Worm (Caenorhabditis elegans) whole organism, late embryonic: Measurements from ENCODE around the gene spch-1.

ENCODE experiments used
- C08G9.2 ChIP-seq: sonication (generic microtip); optimal IDR thresholded peaks from 2 replicates; lab custom pipeline; 2016; ENCODE audit warnings: mild to moderate bottlenecking, missing genetic modification characterization, moderate library complexity, missing compliant biosample characterization
- F13H6.1 ChIP-seq: sonication (generic microtip); optimal IDR thresholded peaks from 2 replicates; lab custom pipeline; 2016; ENCODE audit warnings: missing genetic modification characterization, missing compliant biosample characterization
- Y22D7AL.16 ChIP-seq: sonication (generic microtip); optimal IDR thresholded peaks from 2 replicates; lab custom pipeline; 2016; ENCODE audit warnings: missing genetic modification characterization, missing compliant biosample characterization
- ceh-18 ChIP-seq: sonication (generic microtip); optimal IDR thresholded peaks from 2 replicates; lab custom pipeline; 2016; ENCODE audit warnings: missing genetic modification characterization, missing compliant biosample characterization
- ceh-22 ChIP-seq: sonication (generic microtip); optimal IDR thresholded peaks from 2 replicates; lab custom pipeline; 2017; ENCODE audit warnings: missing biosample characterization, missing genetic modification characterization
- ceh-24 ChIP-seq: sonication (generic microtip); optimal IDR thresholded peaks from 2 replicates; lab custom pipeline; 2016; ENCODE audit warnings: mild to moderate bottlenecking, missing genetic modification characterization, missing compliant biosample characterization
- ceh-31 ChIP-seq: sonication (generic microtip); optimal IDR thresholded peaks from 2 replicates; lab custom pipeline; 2016; ENCODE audit warnings: missing genetic modification characterization, missing compliant biosample characterization
- ceh-34 ChIP-seq: sonication (generic microtip); optimal IDR thresholded peaks from 2 replicates; lab custom pipeline; 2016; ENCODE audit warnings: mild to moderate bottlenecking, missing genetic modification characterization, missing compliant biosample characterization
- ceh-45 ChIP-seq: fragments of 200-800 bp; sonication (Bioruptor generic); IDR thresholded peaks from 2 replicates; pipeline ENCODE4 v1.3.6; 2022; ENCODE audit warnings: missing genetic modification reagents, missing genetic modification characterization, missing compliant biosample characterization
- ceh-6 ChIP-seq: fragments of 200-800 bp; sonication (Bioruptor generic); optimal IDR thresholded peaks from 2 replicates; lab custom pipeline; 2018; ENCODE audit warnings: mild to moderate bottlenecking, missing genetic modification characterization, missing compliant biosample characterization
- elt-2 ChIP-seq: sonication (generic microtip); optimal IDR thresholded peaks from 2 replicates; lab custom pipeline; 2016; ENCODE audit warnings: missing genetic modification reagents, missing genetic modification characterization, missing compliant biosample characterization
- elt-4 ChIP-seq: sonication (generic microtip); optimal IDR thresholded peaks from 2 replicates; lab custom pipeline; 2016; ENCODE audit warnings: missing genetic modification characterization, missing compliant biosample characterization
- ets-4 ChIP-seq: sonication (generic microtip); optimal IDR thresholded peaks from 2 replicates; lab custom pipeline; 2016; ENCODE audit warnings: missing genetic modification characterization, missing compliant biosample characterization
- eyg-1 ChIP-seq: sonication (generic microtip); optimal IDR thresholded peaks from 2 replicates; lab custom pipeline; 2016; ENCODE audit warnings: missing genotype, missing genetic modification characterization, missing compliant biosample characterization
- hlh-13 ChIP-seq: fragments of 200-800 bp; sonication (Bioruptor generic); optimal IDR thresholded peaks from 2 replicates; lab custom pipeline; 2018; ENCODE audit warnings: mild to moderate bottlenecking, missing genetic modification characterization, missing compliant biosample characterization
- hlh-30 ChIP-seq: sonication (generic microtip); optimal IDR thresholded peaks from 2 replicates; lab custom pipeline; 2017; ENCODE audit warnings: antibody characterized with exemption, missing genetic modification characterization, missing compliant biosample characterization; ENCODE audit not compliant: insufficient read depth
- hlh-6 ChIP-seq: sonication (generic microtip); optimal IDR thresholded peaks from 2 replicates; lab custom pipeline; 2016; ENCODE audit warnings: missing genotype, missing genetic modification characterization, missing compliant biosample characterization
- hlh-8 ChIP-seq: sonication (generic microtip); optimal IDR thresholded peaks from 2 replicates; lab custom pipeline; 2016; ENCODE audit warnings: missing genotype, missing genetic modification characterization, missing compliant biosample characterization
- lim-6 ChIP-seq: sonication (generic microtip); optimal IDR thresholded peaks from 2 replicates; lab custom pipeline; 2016; ENCODE audit warnings: missing genetic modification characterization, missing compliant biosample characterization
- lin-11 ChIP-seq: fragments of 200-800 bp; sonication (Bioruptor generic); optimal IDR thresholded peaks from 2 replicates; lab custom pipeline; 2018; ENCODE audit warnings: mild to moderate bottlenecking, missing genetic modification characterization, missing compliant biosample characterization
- madf-2 ChIP-seq: sonication (generic microtip); optimal IDR thresholded peaks from 2 replicates; lab custom pipeline; 2017; ENCODE audit warnings: missing genetic modification characterization, missing compliant biosample characterization
- nfya-1 ChIP-seq: sonication (generic microtip); optimal IDR thresholded peaks from 2 replicates; lab custom pipeline; 2017; ENCODE audit warnings: missing genetic modification characterization, mild to moderate bottlenecking, missing compliant biosample characterization, antibody characterized with exemption, moderate library complexity
- nhr-232 ChIP-seq: sonication (generic microtip); optimal IDR thresholded peaks from 2 replicates; lab custom pipeline; 2016; ENCODE audit warnings: missing genetic modification characterization, missing compliant biosample characterization
- npax-4 ChIP-seq: sonication (generic microtip); optimal IDR thresholded peaks from 2 replicates; lab custom pipeline; 2016; ENCODE audit warnings: missing genetic modification characterization, missing compliant biosample characterization
- pag-3 ChIP-seq: sonication (generic microtip); optimal IDR thresholded peaks from 2 replicates; lab custom pipeline; 2016; ENCODE audit warnings: missing compliant biosample characterization, missing genetic modification characterization, borderline replicate concordance
- pat-9 ChIP-seq: fragments of 200-800 bp; sonication (Bioruptor generic); optimal IDR thresholded peaks from 2 replicates; lab custom pipeline; 2018; ENCODE audit warnings: mild to moderate bottlenecking, missing genetic modification characterization, moderate library complexity, missing compliant biosample characterization
- pros-1 ChIP-seq: fragments of 150-350 bp; optimal IDR thresholded peaks from 2 replicates; lab custom pipeline; 2014; ENCODE audit warnings: missing biosample characterization, missing genetic modification reagents, missing genetic modification characterization
- rnt-1 ChIP-seq: sonication (generic microtip); optimal IDR thresholded peaks from 2 replicates; lab custom pipeline; 2016; ENCODE audit warnings: missing genetic modification characterization, missing compliant biosample characterization
- syd-9 ChIP-seq: sonication (generic microtip); optimal IDR thresholded peaks from 2 replicates; lab custom pipeline; 2016; ENCODE audit warnings: mild to moderate bottlenecking, missing genetic modification characterization, moderate library complexity, missing compliant biosample characterization
- ttx-3 ChIP-seq: sonication (generic microtip); optimal IDR thresholded peaks from 2 replicates; lab custom pipeline; 2016; ENCODE audit warnings: missing genetic modification reagents, missing genetic modification characterization, missing compliant biosample characterization
- unc-3 ChIP-seq, 2 experiments: fragments of 200-800 bp in 1 of 2; sonication (Bioruptor generic) in 1 of 2; sonication (generic microtip) in 1 of 2; conservative IDR thresholded peaks in 1 of 2; optimal IDR thresholded peaks in 1 of 2; 2 replicates each; pipeline versions ENCODE4 v1.3.6 to Lab custom; 2016 to 2022; ENCODE audit warnings: missing compliant biosample characterization in 2 of 2, missing genetic modification characterization in 2 of 2, missing genetic modification reagents in 1 of 2
- unc-42 ChIP-seq: sonication (generic microtip); optimal IDR thresholded peaks from 2 replicates; lab custom pipeline; 2016; ENCODE audit warnings: missing genotype, missing genetic modification characterization, missing compliant biosample characterization
- unc-55 ChIP-seq: sonication (generic microtip); optimal IDR thresholded peaks from 2 replicates; lab custom pipeline; 2017; ENCODE audit warnings: missing biosample characterization, missing genetic modification reagents, missing genetic modification characterization
- unc-86 ChIP-seq: sonication (generic microtip); optimal IDR thresholded peaks from 2 replicates; lab custom pipeline; 2016; ENCODE audit warnings: missing genetic modification characterization, missing compliant biosample characterization
- ztf-16 ChIP-seq: sonication (generic microtip); optimal IDR thresholded peaks from 2 replicates; lab custom pipeline; 2017; ENCODE audit warnings: missing genetic modification characterization, missing compliant biosample characterization

The spch-1 gene

DNA sequence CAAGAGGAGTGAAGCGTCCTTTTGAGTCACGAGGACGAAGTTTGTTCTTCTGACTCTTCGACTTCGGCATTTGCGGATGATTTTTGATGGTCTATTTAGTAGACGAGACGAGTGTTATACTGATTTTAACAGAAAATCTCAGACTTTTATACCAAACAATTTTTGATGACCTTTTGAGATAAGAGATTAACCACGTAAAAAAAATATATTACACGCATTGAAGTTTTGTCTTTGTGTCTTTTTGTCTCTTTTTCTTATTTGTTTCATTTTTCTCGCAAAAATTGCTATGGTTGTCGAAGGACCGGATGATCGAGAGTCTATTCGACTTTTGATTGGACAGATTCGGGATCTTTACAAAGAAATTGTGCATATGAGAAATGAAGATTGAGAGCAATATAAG, at the start of gene spch-1:
Gene spch-1 (minus strand): TSS at position 101 of the 400 bp plus-strand sequence.
- TF ChIP-seq unc-42 (no peak), lim-6 (no peak), lin-11 (no peak), Y22D7AL.16 (no peak), ceh-22 (no peak)

DNA sequence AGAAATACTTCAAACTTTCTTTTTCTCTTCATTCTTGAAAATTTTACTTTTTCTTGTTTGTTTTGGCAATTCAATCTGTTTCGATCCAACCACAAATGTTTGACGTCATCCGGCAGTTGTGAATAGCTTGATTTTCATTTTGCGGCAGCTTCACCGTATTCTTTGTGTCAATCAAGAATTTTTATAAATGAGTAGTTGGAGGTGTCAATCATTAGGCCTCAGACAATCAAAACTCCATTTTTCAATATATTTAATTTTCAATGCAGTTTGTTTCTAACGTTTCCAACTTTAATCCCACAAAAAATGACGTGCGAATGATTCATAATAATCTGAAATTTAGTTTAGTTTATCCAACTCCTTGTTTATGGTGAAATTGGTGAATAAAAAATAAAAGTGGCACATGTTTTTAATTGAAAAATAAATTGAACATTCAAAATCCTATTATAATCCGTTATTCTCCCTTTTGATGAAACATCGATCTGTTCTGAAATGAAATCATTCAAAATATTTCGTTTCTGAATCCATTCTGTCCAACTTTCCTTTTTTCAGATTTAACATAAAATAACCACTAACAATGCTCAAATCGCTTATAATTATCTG, 46.2 kb upstream of the spch-1 start, which contains the start of gene ttr-53:
Gene ttr-53 (plus strand): TSS at position 550 of the 600 bp plus-strand sequence.
- no peak for TF ChIP-seq ceh-18 (tag; lab: Kevin White, UChicago)
- no peak for TF ChIP-seq ceh-34 (tag; lab: Kevin White, UChicago)
- no peak for TF ChIP-seq nhr-232 (tag; lab: Kevin White, UChicago)
- TF ChIP-seq elt-2 (tag; lab: Kevin White, UChicago), result no peak

DNA sequence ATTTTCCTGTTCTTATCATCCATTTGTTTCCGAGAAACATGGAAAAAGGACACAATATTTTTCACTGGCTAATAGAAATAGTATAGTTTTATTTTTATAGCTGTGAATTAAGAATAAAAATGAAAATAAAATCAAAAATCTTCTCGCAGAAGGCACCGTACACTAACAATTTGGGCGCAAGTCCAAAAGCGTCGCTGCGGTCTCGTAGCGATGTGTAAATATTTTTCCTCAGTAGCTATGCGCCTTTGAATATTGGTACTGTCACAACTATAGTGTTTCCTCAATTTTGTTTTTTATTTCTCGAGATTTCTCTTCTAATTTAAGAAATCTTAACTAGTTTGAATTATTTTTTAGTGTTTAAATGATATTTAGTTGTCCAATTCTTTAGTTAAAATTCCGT, 45.7 kb upstream of the spch-1 start:
- TF ChIP-seq ceh-31 (tag; lab: Kevin White, UChicago) (no peak), ceh-24 (tag; lab: Kevin White, UChicago) (no peak), F13H6.1 (tag; lab: Kevin White, UChicago) (no peak), C08G9.2 (tag; lab: Kevin White, UChicago) (no peak), hlh-30 (tag; lab: Kevin White, UChicago) (no peak), pros-1 (no peak), hlh-8 (tag; lab: Kevin White, UChicago) (no peak), nhr-232 (tag; lab: Kevin White, UChicago) (no peak), syd-9 (tag; lab: Kevin White, UChicago) (no peak)

DNA sequence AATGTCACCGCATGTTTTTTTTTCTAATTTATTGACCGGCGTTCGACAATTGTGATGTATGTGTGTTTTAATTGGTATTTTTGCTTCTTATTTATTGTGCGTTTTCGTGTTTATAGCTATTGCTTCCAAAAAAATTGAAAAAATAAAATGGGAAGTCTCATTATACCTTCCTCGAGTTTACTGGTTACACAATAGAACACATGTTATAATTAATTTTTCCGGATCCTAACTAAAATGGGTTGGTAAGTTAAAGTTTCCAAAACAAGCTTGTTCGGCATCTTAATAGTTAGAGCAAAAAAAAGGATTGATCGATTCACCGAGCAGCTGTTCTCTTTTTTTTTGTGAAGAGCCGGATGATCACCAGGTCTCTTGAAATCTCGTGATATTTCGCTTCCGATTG, 44.1 kb upstream of the spch-1 start, which contains the start of gene ttr-54:
Gene ttr-54 (plus strand): TSS at position 301 of the 400 bp plus-strand sequence.
- TF ChIP-seq ceh-22 (no peak), unc-86 (tag; lab: Kevin White, UChicago) (no peak), ttx-3 (no peak), unc-55 (no peak), madf-2 (tag; lab: Kevin White, UChicago) (no peak), nfya-1 (tag; lab: Kevin White, UChicago) (no peak), ceh-45 (GFP tag; lab: Robert Waterston, UW) (no peak), hlh-8 (tag; lab: Kevin White, UChicago) (no peak)
- TF ChIP-seq, all 69 proteins: peak for 0

DNA sequence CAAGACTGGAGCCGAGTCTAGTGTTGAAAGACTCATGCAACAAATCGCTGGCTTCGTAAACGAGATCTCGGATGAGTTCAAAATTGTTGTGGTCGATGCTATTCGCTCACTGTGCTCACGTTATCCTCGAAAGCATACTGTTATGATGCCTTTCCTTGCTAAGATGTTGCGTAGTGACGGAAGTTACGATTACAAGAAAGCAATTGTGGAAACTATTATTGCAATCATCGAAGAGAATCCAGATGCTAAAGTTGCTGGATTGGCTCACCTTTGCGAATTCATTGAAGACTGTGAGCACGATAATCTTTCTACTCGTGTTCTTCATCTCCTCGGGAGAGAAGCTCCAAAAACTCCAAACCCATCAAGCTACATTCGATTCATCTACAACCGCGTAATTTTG, 42.1 kb upstream of the spch-1 start:
- TF ChIP-seq hlh-6 (tag; lab: Kevin White, UChicago) (no peak), ceh-45 (GFP tag; lab: Robert Waterston, UW) (no peak)

DNA sequence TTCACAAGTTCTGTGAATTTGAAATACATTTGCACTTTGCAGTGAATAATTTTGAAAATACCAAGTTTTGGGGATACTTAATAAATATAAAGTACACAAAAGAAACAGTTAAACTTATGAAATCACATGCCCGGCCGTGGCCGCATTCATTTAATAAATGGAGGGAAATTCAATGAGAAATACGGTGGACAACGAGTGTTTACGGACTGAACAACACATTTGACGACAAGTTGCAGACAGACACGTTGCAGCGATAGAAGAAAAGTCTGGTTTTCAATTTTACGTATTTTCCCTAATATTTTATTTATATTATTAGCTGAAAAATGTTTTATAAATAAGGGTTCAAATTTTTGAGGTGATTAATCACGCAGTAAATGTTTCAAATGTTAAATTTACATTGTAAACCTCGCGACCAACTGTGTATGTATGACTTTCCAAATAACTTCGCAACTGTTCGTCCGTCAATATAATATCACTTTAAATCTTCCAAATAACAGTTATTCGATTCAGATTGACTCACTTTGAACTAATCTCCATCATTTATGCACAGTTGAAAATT, 40.2 kb upstream of the spch-1 start, which contains the start of gene copg-1:
Gene copg-1 (plus strand): TSS at position 509 of the 559 bp plus-strand sequence.
- TF ChIP-seq unc-42 (peak; percentile 84), nfya-1 (tag; lab: Kevin White, UChicago) (peak; percentile 28), C08G9.2 (tag; lab: Kevin White, UChicago) (no peak), hlh-8 (tag; lab: Kevin White, UChicago) (no peak)
- TF ChIP-seq, all 69 proteins: peak for 2

DNA sequence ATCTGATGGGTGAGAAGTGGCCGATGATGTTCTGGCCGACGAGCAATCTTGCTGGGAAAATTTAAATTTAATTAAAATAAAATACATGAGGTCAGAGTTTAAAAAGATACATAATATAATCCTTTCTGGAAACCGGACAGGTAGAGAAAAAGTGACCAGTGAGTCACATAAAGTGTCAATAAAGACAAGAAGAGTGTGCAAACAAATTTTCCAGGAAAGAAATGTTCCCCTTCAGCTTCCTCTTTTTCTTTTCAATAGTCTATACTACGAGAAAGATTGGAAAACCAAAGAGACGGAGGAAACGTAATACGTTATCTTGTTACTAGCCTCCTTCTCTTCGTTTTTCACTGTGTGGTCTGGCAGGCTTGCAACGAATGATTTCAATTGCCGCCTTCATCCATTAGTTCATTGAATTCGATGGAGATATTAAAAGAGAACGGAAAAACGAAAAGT, 39.2 kb upstream of the spch-1 start, which contains the start of gene tsp-12:
Gene tsp-12 (minus strand): TSS at position 51 of the 453 bp plus-strand sequence.
- peak; percentile 29 for TF ChIP-seq unc-42
- peak; percentile 15 for TF ChIP-seq ceh-34 (tag; lab: Kevin White, UChicago)
- no peak for TF ChIP-seq eyg-1

DNA sequence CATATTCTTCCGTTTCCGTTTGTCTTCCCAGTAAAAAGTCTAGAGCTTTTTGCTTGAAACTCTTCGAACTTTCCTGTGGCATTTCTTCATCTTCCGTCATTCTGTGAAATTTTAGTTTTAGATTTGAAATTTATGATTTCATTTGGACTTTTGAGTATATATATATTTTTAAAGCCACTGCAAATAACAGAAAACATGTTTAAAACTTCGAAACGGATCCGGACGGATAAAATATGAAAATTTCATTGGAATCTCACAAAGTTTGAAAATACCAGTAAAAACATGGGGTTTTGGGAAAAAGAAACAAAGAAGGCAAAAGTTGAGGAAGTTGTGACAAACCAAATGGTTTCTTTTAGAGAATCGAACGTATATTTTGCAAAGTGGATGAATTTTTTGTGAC, 37.6 kb upstream of the spch-1 start, which contains the start of gene pigs-1:
Gene pigs-1 (minus strand): TSS at position 101 of the 400 bp plus-strand sequence.
- TF ChIP-seq lin-11 (no peak), pat-9 (tag; lab: Kevin White, UChicago) (no peak), rnt-1 (tag; lab: Kevin White, UChicago) (no peak), unc-3 (GFP tag; conservative IDR thresholded peaks at IDR 0.05; lab: Robert Waterston, UW) (no peak), unc-3 (tag; optimal IDR thresholded peaks at IDR 0.05; lab: Kevin White, UChicago) (no peak), eyg-1 (no peak), F13H6.1 (tag; lab: Kevin White, UChicago) (no peak), npax-4 (tag; lab: Kevin White, UChicago) (no peak), ceh-6 (no peak), ets-4 (tag; lab: Kevin White, UChicago) (no peak), elt-2 (tag; lab: Kevin White, UChicago) (no peak), pag-3 (tag; lab: Kevin White, UChicago) (no peak), elt-4 (tag; lab: Kevin White, UChicago) (no peak), hlh-13 (GFP tag; lab: Kevin White, UChicago) (no peak), ztf-16 (tag; lab: Kevin White, UChicago) (no peak), ceh-45 (GFP tag; lab: Robert Waterston, UW) (no peak)
